Worm (Caenorhabditis elegans) whole organism, late embryonic: Measurements from ENCODE around the gene pgl-3.
"Not testable (repeated sequence)": the region's sequence is repeated elsewhere in the genome, so short reads cannot be mapped to it uniquely, and the experiment has no call there.

Source experiments
- F13H6.1 ChIP-seq: sonication (generic microtip); optimal IDR thresholded peaks from 2 replicates; lab custom pipeline; 2016; ENCODE audit warnings: missing genetic modification characterization, missing compliant biosample characterization
- ama-1 ChIP-seq: fragments of 150-350 bp; optimal IDR thresholded peaks from 2 replicates; lab custom pipeline; 2014
- ceh-6 ChIP-seq: fragments of 200-800 bp; sonication (Bioruptor generic); optimal IDR thresholded peaks from 2 replicates; lab custom pipeline; 2018; ENCODE audit warnings: mild to moderate bottlenecking, missing genetic modification characterization, missing compliant biosample characterization
- dve-1 ChIP-seq: sonication (generic microtip); optimal IDR thresholded peaks from 2 replicates; lab custom pipeline; 2017; ENCODE audit warnings: antibody characterized with exemption, mild to moderate bottlenecking, missing genetic modification characterization, missing compliant biosample characterization
- fkh-10 ChIP-seq: fragments of 150-350 bp; optimal IDR thresholded peaks from 2 replicates; lab custom pipeline; 2014; ENCODE audit warnings: missing biosample characterization, missing genetic modification reagents, missing genetic modification characterization
- gmeb-2 ChIP-seq: sonication (generic microtip); optimal IDR thresholded peaks from 2 replicates; lab custom pipeline; 2016; ENCODE audit warnings: missing genetic modification characterization, inconsistent platforms, missing compliant biosample characterization
- lim-6 ChIP-seq: sonication (generic microtip); optimal IDR thresholded peaks from 2 replicates; lab custom pipeline; 2016; ENCODE audit warnings: missing genetic modification characterization, missing compliant biosample characterization
- lin-11 ChIP-seq: fragments of 200-800 bp; sonication (Bioruptor generic); optimal IDR thresholded peaks from 2 replicates; lab custom pipeline; 2018; ENCODE audit warnings: mild to moderate bottlenecking, missing genetic modification characterization, missing compliant biosample characterization
- odd-2 ChIP-seq: sonication (generic microtip); optimal IDR thresholded peaks from 2 replicates; lab custom pipeline; 2017; ENCODE audit warnings: antibody characterized with exemption, mild to moderate bottlenecking, missing genetic modification characterization, missing compliant biosample characterization
- pha-4 ChIP-seq: fragments of 150-350 bp; optimal IDR thresholded peaks from 2 replicates; lab custom pipeline; 2018; ENCODE audit warnings: missing biosample characterization, missing genetic modification reagents, missing genetic modification characterization
- pqm-1 ChIP-seq: sonication (generic microtip); optimal IDR thresholded peaks from 2 replicates; lab custom pipeline; 2016; ENCODE audit warnings: missing genetic modification characterization, missing compliant biosample characterization
- pros-1 ChIP-seq: fragments of 150-350 bp; optimal IDR thresholded peaks from 2 replicates; lab custom pipeline; 2014; ENCODE audit warnings: missing biosample characterization, missing genetic modification reagents, missing genetic modification characterization
- unc-86 ChIP-seq: sonication (generic microtip); optimal IDR thresholded peaks from 2 replicates; lab custom pipeline; 2016; ENCODE audit warnings: missing genetic modification characterization, missing compliant biosample characterization
- ztf-16 ChIP-seq: sonication (generic microtip); optimal IDR thresholded peaks from 2 replicates; lab custom pipeline; 2017; ENCODE audit warnings: missing genetic modification characterization, missing compliant biosample characterization

DNA sequence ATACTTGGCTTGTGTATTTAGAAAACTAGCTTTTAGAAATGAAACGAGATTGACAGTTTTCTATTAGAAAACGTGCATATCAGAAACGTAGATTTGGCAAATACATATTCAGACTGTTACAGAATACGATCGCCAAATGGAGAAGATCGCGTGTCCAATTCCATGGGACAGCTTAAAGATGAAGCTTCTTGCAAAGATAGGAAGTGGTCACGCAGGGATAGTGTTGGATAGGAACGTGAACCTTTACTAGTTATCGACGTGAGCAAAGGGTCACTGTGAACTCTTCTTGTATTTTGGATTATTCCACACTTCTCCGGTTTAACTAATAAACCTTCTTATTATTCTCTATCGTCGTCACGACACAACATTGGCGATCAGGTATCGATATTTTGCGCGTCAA is 4.9 kb downstream of the pgl-3 start, which contains the start of gene bgnt-1.4:
- not testable (repeated sequence) for TF ChIP-seq pqm-1 (tag; lab: Kevin White, UChicago); F13H6.1; dve-1 (tag; lab: Kevin White, UChicago); ztf-16 (tag; lab: Kevin White, UChicago); lim-6 (tag; lab: Kevin White, UChicago); ceh-6 (GFP tag; lab: Kevin White, UChicago); lin-11 (tag; lab: Kevin White, UChicago); pha-4 (tag; lab: Kevin White, UChicago); unc-86 (tag; lab: Kevin White, UChicago); ama-1; gmeb-2; pros-1 (tag; lab: Kevin White, UChicago); fkh-10 (GFP tag; lab: Kevin White, UChicago); odd-2 (tag; lab: Kevin White, UChicago)
